Fruit fly (Drosophila melanogaster) S2 (cell line): ENCODE data around the gene dpr2.

Experiments
- CG8478 ChIP-seq: fragments of >200 bp; optimal IDR thresholded peaks from 2 replicates; lab custom pipeline; 2018
- CTCF ChIP-seq, 2 experiments: fragments of >200 bp; optimal IDR thresholded peaks; 2 replicates each; lab custom pipeline; 2018

dpr2 gene

DNA sequence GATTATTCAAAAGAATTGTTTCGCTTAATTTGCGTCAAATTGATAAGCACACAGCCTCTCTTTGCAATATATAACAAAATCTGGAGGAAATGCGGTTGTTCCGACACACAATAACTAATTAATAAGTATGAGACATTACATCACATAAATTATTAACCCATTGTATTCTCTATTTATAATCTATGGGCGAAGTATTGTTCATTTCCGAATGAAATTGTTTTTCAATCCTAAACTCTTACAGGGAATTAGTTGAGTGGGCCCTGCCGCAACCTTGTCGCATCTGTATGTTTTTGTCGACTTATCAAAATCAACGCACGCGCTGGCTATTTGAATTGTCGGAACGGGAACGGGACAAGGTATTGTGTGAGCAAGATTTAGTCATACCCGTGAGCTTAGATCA is 8.3 kb upstream of the dpr2 start, which contains the start of gene CG16743:
Gene CG16743 (plus strand): TSS at position 57 of the 400 bp plus-strand sequence.
- no peak for TF ChIP-seq CG8478
- no peak for TF ChIP-seq CTCF (optimal IDR thresholded peaks at IDR 0.05; lab: Kevin White, UChicago)

dm6 chr2L:10970134-10970533 is 6.2 kb upstream of the dpr2 start, which contains the start of the genes Tmem214 and YL-1:
Tmem214 (minus strand) TSS chr2L:10970275.
YL-1 (plus strand) TSS chr2L:10970443.
- TF ChIP-seq CTCF (optimal IDR thresholded peaks at IDR 0.05; lab: Kevin White, UChicago) (no peak), CG8478 (no peak)

DNA sequence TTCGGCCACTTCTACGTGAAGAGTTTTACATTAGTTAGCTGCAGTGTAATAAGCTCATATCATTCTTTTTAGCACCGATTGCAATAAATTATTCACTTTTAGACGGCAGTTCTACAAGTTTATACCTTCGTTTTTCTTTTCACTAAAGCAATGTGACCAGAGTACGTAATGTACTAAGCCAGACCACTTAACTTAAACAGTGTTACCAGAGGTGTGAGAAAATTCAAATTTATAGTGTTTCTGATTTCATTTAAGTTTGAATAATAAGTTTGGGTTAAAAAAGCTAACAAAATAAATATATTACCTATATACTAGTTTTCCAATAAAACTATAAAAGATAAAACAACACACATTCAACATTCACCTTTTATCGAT is 4.0 kb upstream of the dpr2 start:
- TF ChIP-seq CTCF (optimal IDR thresholded peaks at IDR 0.05; lab: Kevin White, UChicago) (no peak), CG8478 (no peak)

dm6 chr2L:10967257-10968008 is 3.5 kb upstream of the dpr2 start:
- no peak for TF ChIP-seq CTCF (optimal IDR thresholded peaks at IDR 0.05; lab: Kevin White, UChicago)
- TF ChIP-seq CG8478 = no peak

dm6 chr2L:10965962-10966361 is 2.0 kb upstream of the dpr2 start:
- TF ChIP-seq CTCF (optimal IDR thresholded peaks at IDR 0.05; lab: Kevin White, UChicago) (no peak), CG8478 (no peak)

- no peak for TF ChIP-seq CG8478
- TF ChIP-seq CTCF (optimal IDR thresholded peaks at IDR 0.05; lab: Kevin White, UChicago) = peak; percentile 1 to 59
Observed at dm6 chr2L:10964493-10964892, 540 bp upstream of the dpr2 start.

DNA sequence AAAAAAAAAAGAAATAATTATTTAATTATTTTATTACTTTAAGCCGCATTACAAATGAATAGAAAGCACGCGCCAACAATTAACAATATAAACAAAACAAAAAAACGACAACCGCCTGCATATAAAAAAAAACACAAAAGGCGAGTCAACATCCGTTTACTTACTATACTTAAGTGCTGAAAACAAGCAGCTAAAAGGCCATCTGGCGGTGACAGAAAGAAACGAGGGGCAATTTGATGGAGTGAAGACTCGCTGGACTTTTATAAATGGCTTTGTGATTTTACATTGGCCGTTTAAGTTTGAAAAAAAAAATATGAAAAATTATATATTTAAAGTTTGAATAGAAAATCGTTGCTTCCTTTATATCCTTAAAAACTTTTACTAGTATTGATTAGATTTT is 23.8 kb downstream of the dpr2 start:
- peak in 1 of 2 experiments; percentile 67 for TF ChIP-seq CTCF (optimal IDR thresholded peaks at IDR 0.05; lab: Kevin White, UChicago)
- TF ChIP-seq CG8478 = no peak

DNA sequence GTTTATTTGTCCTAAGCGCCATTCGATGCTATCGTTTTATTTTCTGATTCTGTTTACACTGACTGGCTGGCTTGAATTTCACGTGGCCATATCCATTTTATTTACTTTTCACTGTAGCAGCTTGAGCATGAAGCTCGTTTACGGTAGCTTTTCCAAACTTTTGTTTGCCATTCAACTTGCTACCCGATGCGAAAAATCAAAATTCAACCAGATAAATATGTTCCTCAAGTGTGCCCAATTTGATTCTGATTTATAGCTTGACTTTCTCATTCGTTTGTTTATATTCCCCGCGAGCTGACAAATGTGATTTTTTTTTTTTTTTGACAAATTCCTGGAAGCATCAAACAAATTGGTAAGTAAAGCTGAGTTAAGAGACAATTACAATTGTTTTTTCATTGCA is 27.6 kb downstream of the dpr2 start, which contains the start of gene CG14072:
Gene CG14072 (plus strand): TSS at position 301 of the 400 bp plus-strand sequence.
- no peak for TF ChIP-seq CG8478
- TF ChIP-seq CTCF (optimal IDR thresholded peaks at IDR 0.05; lab: Kevin White, UChicago) = no peak

- TF ChIP-seq CTCF (optimal IDR thresholded peaks at IDR 0.05; lab: Kevin White, UChicago) (no peak), CG8478 (no peak)
Observed at dm6 chr2L:10910548-10910947, 53.4 kb downstream of the dpr2 start, which contains the start of gene CG14069. CG14069 (minus strand) TSS chr2L:10910648.

- TF ChIP-seq CTCF (optimal IDR thresholded peaks at IDR 0.05; lab: Kevin White, UChicago) = no peak
- TF ChIP-seq CG8478 = no peak
Observed at dm6 chr2L:10908793-10909192, 55.2 kb downstream of the dpr2 start, which contains the start of gene CG7309. CG7309 (minus strand) TSS chr2L:10908893.

DNA sequence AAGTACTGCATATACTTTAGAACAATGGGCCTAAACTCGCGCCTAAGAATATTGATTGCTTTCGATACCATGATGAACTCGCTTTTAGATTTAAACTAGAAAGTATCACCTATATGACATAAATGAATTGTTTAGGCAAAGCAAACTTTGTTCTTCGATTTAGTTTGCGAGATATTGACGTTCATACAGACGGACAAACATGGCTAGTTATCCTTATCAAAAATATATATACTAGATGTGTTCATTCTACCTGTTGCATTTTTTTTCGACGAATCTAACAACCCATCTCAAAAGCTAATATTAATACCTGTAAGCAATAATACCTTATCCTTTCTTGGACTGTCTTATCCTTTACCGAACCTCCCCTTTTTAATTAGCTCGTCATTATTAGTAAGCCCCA is 62.3 kb downstream of the dpr2 start, which contains the start of gene CG14070:
Gene CG14070 (minus strand): TSS at position 101 of the 400 bp plus-strand sequence.
- TF ChIP-seq CTCF (optimal IDR thresholded peaks at IDR 0.05; lab: Kevin White, UChicago) (no peak), CG8478 (no peak)

dm6 chr2L:10888827-10889226 is 75.1 kb downstream of the dpr2 start, which contains the start of gene CG14071:
CG14071 (minus strand) TSS chr2L:10888927.
- TF ChIP-seq CTCF (optimal IDR thresholded peaks at IDR 0.05; lab: Kevin White, UChicago) (no peak), CG8478 (no peak)

DNA sequence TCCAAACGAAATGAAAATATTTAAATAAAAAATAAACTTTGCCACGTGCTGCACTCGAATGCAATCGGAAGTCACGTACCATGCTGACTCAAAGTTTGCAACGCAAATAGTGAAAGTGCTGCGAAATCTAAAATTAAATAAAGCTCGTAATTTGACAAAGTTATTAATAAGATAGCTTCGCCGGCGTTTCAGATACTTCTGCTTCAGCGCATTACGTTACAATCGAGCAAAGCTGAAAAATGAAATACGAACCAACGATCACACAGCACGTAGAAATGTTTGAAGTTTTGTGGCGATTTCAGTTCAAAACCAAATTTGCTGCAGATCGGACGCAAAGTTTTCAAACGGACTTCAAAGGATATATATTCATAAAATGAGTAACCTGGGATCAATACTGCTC is 94.1 kb downstream of the dpr2 start, which contains the start of gene CG12517:
Gene CG12517 (plus strand): TSS at position 301 of the 400 bp plus-strand sequence.
- TF ChIP-seq CTCF (optimal IDR thresholded peaks at IDR 0.05; lab: Kevin White, UChicago) (no peak), CG8478 (no peak)
